Fruit fly (Drosophila melanogaster): Measurements from ENCODE around the gene kst.

DNA sequence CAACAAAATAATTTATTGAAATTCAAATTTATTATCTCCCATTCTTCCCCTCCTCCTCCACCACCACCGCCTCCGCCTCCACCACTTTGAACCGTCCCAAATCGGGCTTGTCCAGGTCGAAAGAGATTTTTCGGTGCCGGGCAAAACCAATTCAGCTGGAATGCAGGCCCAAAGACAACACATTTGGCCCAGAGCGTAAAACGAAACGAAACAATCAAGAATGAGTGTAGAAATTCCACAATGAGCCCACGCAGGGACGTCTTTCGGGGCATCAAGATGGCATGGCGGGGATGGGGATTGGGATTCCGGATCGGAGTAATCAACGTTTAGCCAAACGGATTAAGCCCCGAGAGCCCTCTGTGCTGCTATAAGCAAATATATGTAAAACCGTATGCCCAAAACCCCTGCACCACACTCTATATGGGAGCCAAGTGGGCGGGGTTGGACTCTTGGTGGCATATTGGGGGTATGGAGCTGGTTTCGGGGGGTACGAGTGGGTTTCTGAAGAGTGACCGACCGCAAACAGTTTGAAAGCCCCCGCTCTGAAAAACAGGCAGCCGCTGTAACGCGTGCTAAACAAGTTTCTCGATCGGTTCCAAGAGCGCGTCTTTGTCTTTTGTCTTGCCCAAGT, 47.4 kb downstream of the kst start:
- no peak for TF ChIP-seq h (optimal IDR thresholded peaks at IDR 0.05)
- TF ChIP-seq ttk (optimal IDR thresholded peaks at IDR 0.05) = no peak
- TF ChIP-seq psq (optimal IDR thresholded peaks at IDR 0.05) = no peak

Measured in Kc167 (cell line).